Fruit fly (Drosophila melanogaster) whole organism, prepupa: ENCODE results near the gene dUTPase.

Source experiments
- CG10631 ChIP-seq: fragments of 200-800 bp; sonication (Bioruptor generic); optimal IDR thresholded peaks from 2 replicates; lab custom pipeline; 2016; ENCODE audit warnings: missing biosample characterization, missing genetic modification characterization
- CG11902 ChIP-seq: fragments of 200-800 bp; sonication (Bioruptor generic); optimal IDR thresholded peaks from 3 replicates; lab custom pipeline; 2016; ENCODE audit warnings: missing biosample characterization, missing genetic modification characterization
- CG3032 ChIP-seq: fragments of 200-800 bp; optimal IDR thresholded peaks from 2 replicates; lab custom pipeline; 2019; ENCODE audit warnings: missing biosample characterization, mild to moderate bottlenecking, missing genetic modification characterization, moderate library complexity
- CG4318 ChIP-seq: fragments of 200-800 bp; sonication (Bioruptor generic); optimal IDR thresholded peaks from 3 replicates; lab custom pipeline; 2017; ENCODE audit warnings: missing biosample characterization, mild to moderate bottlenecking, missing genetic modification characterization
- CG6808 ChIP-seq: fragments of 200-800 bp; sonication (Bioruptor generic); optimal IDR thresholded peaks from 3 replicates; lab custom pipeline; 2017; ENCODE audit warnings: missing biosample characterization, missing genetic modification characterization, mild to moderate bottlenecking, moderate library complexity, missing genetic modification reagents
- CG8632 ChIP-seq: fragments of 200-800 bp; sonication (Bioruptor generic); optimal IDR thresholded peaks from 3 replicates; lab custom pipeline; 2016; ENCODE audit warnings: missing biosample characterization, missing genetic modification characterization
- Eip93F ChIP-seq: fragments of 200-800 bp; sonication (Bioruptor generic); optimal IDR thresholded peaks from 2 replicates; lab custom pipeline; 2016; ENCODE audit warnings: missing biosample characterization, mild to moderate bottlenecking, missing genetic modification characterization
- Gug ChIP-seq: fragments of 200-800 bp; sonication (Bioruptor generic); IDR thresholded peaks from 2 replicates; pipeline ENCODE4 v1.3.6; 2022; ENCODE audit warnings: missing biosample characterization, missing genetic modification characterization
- Sox14 ChIP-seq: fragments of 200-800 bp; sonication (Bioruptor generic); optimal IDR thresholded peaks from 3 replicates; lab custom pipeline; 2016; ENCODE audit warnings: missing biosample characterization, missing genetic modification characterization
- Sox15 ChIP-seq: fragments of 200-800 bp; sonication (Bioruptor generic); optimal IDR thresholded peaks from 3 replicates; lab custom pipeline; 2016; ENCODE audit warnings: missing biosample characterization, missing genetic modification characterization
- fd59A ChIP-seq: fragments of 200-800 bp; sonication (Bioruptor generic); optimal IDR thresholded peaks from 2 replicates; lab custom pipeline; 2017; ENCODE audit warnings: missing biosample characterization, mild to moderate bottlenecking, missing genetic modification characterization, missing genetic modification reagents
- ss ChIP-seq, 2 experiments: fragments of 200-800 bp; sonication (Bioruptor generic); optimal IDR thresholded peaks; 2 replicates in 1 of 2; 3 replicates in 1 of 2; lab custom pipeline; 2017 to 2018; ENCODE audit warnings: mild to moderate bottlenecking in 2 of 2, missing biosample characterization in 2 of 2, missing genetic modification characterization in 2 of 2, moderate library complexity in 1 of 2

- TF ChIP-seq CG11902 (GFP tag; lab: Kevin White, UChicago) (no peak), fd59A (GFP tag; lab: Kevin White, UChicago) (no peak), Sox15 (GFP tag; lab: Kevin White, UChicago) (no peak), CG10631 (GFP tag; lab: Kevin White, UChicago) (no peak), Eip93F (no peak), ss (GFP tag; optimal IDR thresholded peaks at IDR 0.05; lab: Kevin White, UChicago) (no peak), Sox14 (GFP tag; lab: Kevin White, UChicago) (no peak), Gug (GFP tag; lab: Robert Waterston, UW) (no peak), CG6808 (GFP tag; lab: Kevin White, UChicago) (no peak), CG4318 (GFP tag; lab: Kevin White, UChicago) (no peak), CG3032 (tag; lab: Kevin White, UChicago) (no peak), CG8632 (no peak)
Measured at dm6 chr2L:10975193-10975592, 35.9 kb upstream of the dUTPase start, which contains the start of gene abo.
